Fruit fly (Drosophila melanogaster) whole organism, embryonic: ENCODE results near the gene CG32708.

Experiments
- Adf1 ChIP-seq: fragments of 200-800 bp; sonication (Bioruptor generic); IDR thresholded peaks from 2 replicates; pipeline ENCODE4 v1.3.6; 2022; ENCODE audit warnings: missing biosample characterization, missing genetic modification characterization
- Bgb ChIP-seq: fragments of 200-800 bp; sonication (Bioruptor generic); IDR thresholded peaks from 2 replicates; pipeline ENCODE4 v1.3.6; 2022; ENCODE audit warnings: missing biosample characterization, missing genetic modification characterization; ENCODE audit not compliant: partially characterized antibody
- CG10462 ChIP-seq: fragments of 200-800 bp; sonication (Bioruptor generic); optimal IDR thresholded peaks from 2 replicates; lab custom pipeline; 2016; ENCODE audit warnings: missing biosample characterization, missing genetic modification characterization
- CG10654 ChIP-seq: fragments of 200-800 bp; sonication (Bioruptor generic); optimal IDR thresholded peaks from 2 replicates; lab custom pipeline; 2016; ENCODE audit warnings: missing biosample characterization, missing genetic modification characterization
- CG11504 ChIP-seq: fragments of 200-800 bp; sonication (Bioruptor generic); optimal IDR thresholded peaks from 3 replicates; lab custom pipeline; 2019; ENCODE audit warnings: missing biosample characterization, mild to moderate bottlenecking, missing genetic modification characterization, moderate library complexity
- CG12391 ChIP-seq: fragments of 200-800 bp; sonication (Bioruptor generic); optimal IDR thresholded peaks from 3 replicates; lab custom pipeline; 2018; ENCODE audit warnings: missing biosample characterization, mild to moderate bottlenecking, missing genetic modification characterization, moderate library complexity
- CG12744 ChIP-seq: fragments of 200-800 bp; sonication (Bioruptor generic); optimal IDR thresholded peaks from 2 replicates; lab custom pipeline; 2016; ENCODE audit warnings: missing biosample characterization, missing genetic modification characterization
- CG12769 ChIP-seq: fragments of 200-800 bp; sonication (Bioruptor generic); optimal IDR thresholded peaks from 2 replicates; lab custom pipeline; 2019; ENCODE audit warnings: missing biosample characterization, mild to moderate bottlenecking, missing genetic modification characterization, moderate library complexity
- CG1602 ChIP-seq: fragments of 200-800 bp; sonication (Bioruptor generic); optimal IDR thresholded peaks from 3 replicates; lab custom pipeline; 2016; ENCODE audit warnings: missing biosample characterization, missing genetic modification characterization
- CG1603 ChIP-seq: fragments of 200-800 bp; sonication (Bioruptor generic); optimal IDR thresholded peaks from 2 replicates; lab custom pipeline; 2019; ENCODE audit warnings: missing biosample characterization, mild to moderate bottlenecking, missing genetic modification characterization, moderate library complexity
- CG17829 ChIP-seq: fragments of 200-800 bp; optimal IDR thresholded peaks from 2 replicates; lab custom pipeline; 2019; ENCODE audit warnings: missing biosample characterization, mild to moderate bottlenecking, missing genetic modification characterization, moderate library complexity
- CG2875 ChIP-seq: fragments of 200-800 bp; sonication (Bioruptor generic); optimal IDR thresholded peaks from 2 replicates; lab custom pipeline; 2017; ENCODE audit warnings: missing biosample characterization, mild to moderate bottlenecking, missing genetic modification characterization, missing genetic modification reagents
- CG31441 ChIP-seq: fragments of 200-800 bp; sonication (Bioruptor generic); IDR thresholded peaks from 2 replicates; pipeline ENCODE4 v1.3.6; 2022; ENCODE audit warnings: missing biosample characterization, missing genetic modification characterization
- CG32532 ChIP-seq: fragments of 200-800 bp; sonication (Bioruptor generic); IDR thresholded peaks from 2 replicates; pipeline ENCODE4 v1.3.6; 2022; ENCODE audit warnings: missing biosample characterization, missing genetic modification characterization
- CG3281 ChIP-seq: fragments of 200-800 bp; sonication (Bioruptor generic); optimal IDR thresholded peaks from 3 replicates; lab custom pipeline; 2017; ENCODE audit warnings: missing biosample characterization, mild to moderate bottlenecking, missing genetic modification characterization
- CG3838 ChIP-seq: fragments of 200-800 bp; sonication (Bioruptor generic); optimal IDR thresholded peaks from 3 replicates; lab custom pipeline; 2016; ENCODE audit warnings: missing biosample characterization, missing genetic modification characterization
- CG43689 ChIP-seq: fragments of 200-800 bp; sonication (Bioruptor generic); IDR thresholded peaks from 2 replicates; pipeline ENCODE4 v1.3.6; 2022; ENCODE audit warnings: missing biosample characterization, missing genetic modification characterization
- CG6813 ChIP-seq: fragments of 200-800 bp; sonication (Bioruptor generic); optimal IDR thresholded peaks from 2 replicates; lab custom pipeline; 2017; ENCODE audit warnings: missing biosample characterization, missing genetic modification characterization, mild to moderate bottlenecking, moderate library complexity, missing genetic modification reagents
- CG7839 ChIP-seq: fragments of 200-800 bp; sonication (Bioruptor generic); optimal IDR thresholded peaks from 3 replicates; lab custom pipeline; 2018; ENCODE audit warnings: missing biosample characterization, mild to moderate bottlenecking, missing genetic modification characterization, moderate library complexity
- CrebB ChIP-seq: fragments of 200-800 bp; sonication (Bioruptor generic); optimal IDR thresholded peaks from 3 replicates; lab custom pipeline; 2018; ENCODE audit warnings: missing biosample characterization, mild to moderate bottlenecking, missing genetic modification characterization
- E2f1 ChIP-seq: fragments of 200-800 bp; sonication (Bioruptor generic); IDR thresholded peaks from 2 replicates; pipeline ENCODE4 v1.3.6; 2022; ENCODE audit warnings: missing biosample characterization, missing genetic modification characterization
- Fer1 ChIP-seq: fragments of 200-800 bp; sonication (Bioruptor generic); optimal IDR thresholded peaks from 2 replicates; lab custom pipeline; 2017; ENCODE audit warnings: missing biosample characterization, mild to moderate bottlenecking, missing genetic modification characterization
- Hmr ChIP-seq: fragments of 200-800 bp; sonication (Bioruptor generic); optimal IDR thresholded peaks from 3 replicates; lab custom pipeline; 2017; ENCODE audit warnings: mild to moderate bottlenecking, missing biosample characterization, missing genetic modification reagents, missing genetic modification characterization
- Hr78 ChIP-seq, 2 experiments: fragments of 200-800 bp in 1 of 2; fragments of >200 bp in 1 of 2; sonication (Bioruptor generic) in 1 of 2; optimal IDR thresholded peaks; 2 replicates each; lab custom pipeline; 2017 to 2019; ENCODE audit warnings: missing biosample characterization in 2 of 2, missing genetic modification characterization in 2 of 2, mild to moderate bottlenecking in 1 of 2, moderate library complexity in 1 of 2
- Jarid2 ChIP-seq: fragments of 200-800 bp; sonication (Bioruptor generic); optimal IDR thresholded peaks from 3 replicates; lab custom pipeline; 2017; ENCODE audit warnings: mild to moderate bottlenecking, missing biosample characterization, missing genetic modification reagents, missing genetic modification characterization
- Lim3 ChIP-seq: fragments of 200-800 bp; sonication (Bioruptor generic); IDR thresholded peaks from 2 replicates; pipeline ENCODE4 v1.3.6; 2022; ENCODE audit warnings: missing biosample characterization, missing genetic modification characterization
- MBD-R2 ChIP-seq: fragments of 200-800 bp; sonication (Bioruptor generic); IDR thresholded peaks from 2 replicates; pipeline ENCODE4 v1.3.6; 2022; ENCODE audit warnings: missing biosample characterization, missing genetic modification characterization
- MTF-1 ChIP-seq: fragments of 200-800 bp; sonication (Bioruptor generic); optimal IDR thresholded peaks from 2 replicates; lab custom pipeline; 2018; ENCODE audit warnings: missing biosample characterization, mild to moderate bottlenecking, missing genetic modification characterization, borderline replicate concordance
- Med ChIP-seq: fragments of 200-800 bp; sonication (Bioruptor generic); peaks from one replicate; lab custom pipeline; 2016; ENCODE audit warnings: missing biosample characterization, missing genetic modification characterization, mild to moderate bottlenecking, inconsistent platforms, moderate library complexity
- Neu2 ChIP-seq: fragments of 200-800 bp; sonication (Bioruptor generic); optimal IDR thresholded peaks from 3 replicates; lab custom pipeline; 2016; ENCODE audit warnings: missing biosample characterization, missing genetic modification characterization, borderline replicate concordance
- NfI ChIP-seq: fragments of 200-800 bp; sonication (Bioruptor generic); optimal IDR thresholded peaks from 3 replicates; lab custom pipeline; 2018; ENCODE audit warnings: missing biosample characterization, mild to moderate bottlenecking, missing genetic modification characterization, moderate library complexity
- Pdp1 ChIP-seq, 2 experiments: fragments of 200-800 bp; sonication (Bioruptor generic); optimal IDR thresholded peaks; 3 replicates each; lab custom pipeline; 2016; ENCODE audit warnings: missing biosample characterization in 2 of 2, missing genetic modification characterization in 2 of 2, mild to moderate bottlenecking in 1 of 2, moderate library complexity in 1 of 2
- Rfx ChIP-seq: fragments of 200-800 bp; sonication (Bioruptor generic); IDR thresholded peaks from 2 replicates; pipeline ENCODE4 v1.3.6; 2022; ENCODE audit warnings: missing biosample characterization, missing genetic modification characterization
- br ChIP-seq: fragments of >200 bp; optimal IDR thresholded peaks from 2 replicates; lab custom pipeline; 2017
- chm ChIP-seq: fragments of 200-800 bp; sonication (Bioruptor generic); IDR thresholded peaks from 2 replicates; pipeline ENCODE4 v1.3.6; 2022; ENCODE audit warnings: missing biosample characterization, missing genetic modification characterization
- crol ChIP-seq: fragments of 200-800 bp; sonication (Bioruptor generic); IDR thresholded peaks from 2 replicates; pipeline ENCODE4 v1.3.6; 2022; ENCODE audit warnings: missing biosample characterization, missing genetic modification characterization
- dmrt11E ChIP-seq: fragments of 200-800 bp; sonication (Bioruptor generic); optimal IDR thresholded peaks from 3 replicates; lab custom pipeline; 2018; ENCODE audit warnings: missing biosample characterization, mild to moderate bottlenecking, missing genetic modification characterization, moderate library complexity
- gem ChIP-seq: fragments of 200-800 bp; sonication (Bioruptor generic); optimal IDR thresholded peaks from 2 replicates; lab custom pipeline; 2019; ENCODE audit warnings: missing biosample characterization, mild to moderate bottlenecking, missing genetic modification characterization, moderate library complexity
- jigr1 ChIP-seq: fragments of 200-800 bp; sonication (Bioruptor generic); IDR thresholded peaks from 3 replicates; pipeline ENCODE4 v1.3.6; 2022; ENCODE audit warnings: missing biosample characterization, missing genetic modification characterization
- lbe ChIP-seq: fragments of 200-800 bp; sonication (Bioruptor generic); optimal IDR thresholded peaks from 2 replicates; lab custom pipeline; 2016; ENCODE audit warnings: missing biosample characterization, mild to moderate bottlenecking, missing genetic modification characterization
- mam ChIP-seq: fragments of 200-800 bp; sonication (Bioruptor generic); optimal IDR thresholded peaks from 3 replicates; lab custom pipeline; 2016; ENCODE audit warnings: missing biosample characterization, missing genetic modification characterization
- odd ChIP-seq: fragments of 200-800 bp; sonication (Bioruptor generic); optimal IDR thresholded peaks from 2 replicates; lab custom pipeline; 2017; ENCODE audit warnings: missing biosample characterization, mild to moderate bottlenecking, missing genetic modification characterization
- peb ChIP-seq: fragments of 200-800 bp; sonication (Bioruptor generic); IDR thresholded peaks from 2 replicates; pipeline ENCODE4 v1.3.6; 2022; ENCODE audit warnings: missing biosample characterization, missing genetic modification characterization
- phol ChIP-seq: fragments of 200-800 bp; sonication (Bioruptor generic); optimal IDR thresholded peaks from 3 replicates; lab custom pipeline; 2018; ENCODE audit warnings: missing biosample characterization, mild to moderate bottlenecking, missing genetic modification characterization, moderate library complexity
- pnt ChIP-seq: fragments of 200-800 bp; sonication (Bioruptor generic); optimal IDR thresholded peaks from 3 replicates; lab custom pipeline; 2016; ENCODE audit warnings: missing biosample characterization, missing genetic modification characterization
- repo ChIP-seq: fragments of 200-800 bp; sonication (Bioruptor generic); optimal IDR thresholded peaks from 2 replicates; lab custom pipeline; 2016; ENCODE audit warnings: missing biosample characterization, missing genetic modification characterization
- sim ChIP-seq: fragments of 200-800 bp; sonication (Bioruptor generic); IDR thresholded peaks from 2 replicates; pipeline ENCODE4 v1.3.6; 2022; ENCODE audit warnings: missing biosample characterization, missing genetic modification characterization
- sob ChIP-seq: fragments of 200-800 bp; sonication (Bioruptor generic); IDR thresholded peaks from 2 replicates; pipeline ENCODE4 v1.3.6; 2022; ENCODE audit warnings: missing biosample characterization, missing genetic modification characterization
- twi ChIP-seq: fragments of 200-800 bp; optimal IDR thresholded peaks from 2 replicates; lab custom pipeline; 2019; ENCODE audit warnings: missing biosample characterization, mild to moderate bottlenecking, missing genetic modification characterization, moderate library complexity
- usp ChIP-seq: fragments of >200 bp; optimal IDR thresholded peaks from 2 replicates; lab custom pipeline; 2017; ENCODE audit warnings: missing biosample characterization, missing genetic modification characterization
- zfh1 ChIP-seq: fragments of 200-800 bp; sonication (Bioruptor generic); IDR thresholded peaks from 3 replicates; pipeline ENCODE4 v1.3.6; 2022; ENCODE audit warnings: missing biosample characterization, missing genetic modification characterization

CG32708 gene

DNA sequence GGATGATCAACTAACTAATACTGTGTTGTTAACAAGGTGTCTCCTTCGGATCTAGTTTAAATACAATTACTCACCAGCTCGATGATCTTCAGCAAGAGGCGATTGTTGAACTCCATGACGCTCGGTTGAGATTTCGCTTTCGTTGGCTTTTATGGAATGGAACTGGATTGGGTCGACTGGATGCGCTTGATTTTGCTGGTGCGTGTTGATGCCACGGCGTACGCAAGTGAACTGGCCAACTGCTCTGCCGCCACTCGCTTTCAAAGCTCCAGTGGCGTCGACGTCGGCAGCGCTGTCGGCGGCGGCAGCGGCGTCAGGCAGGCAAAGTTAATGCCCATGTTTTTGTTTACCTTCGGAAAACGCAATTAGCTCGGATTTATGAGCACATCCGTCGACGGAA, 7.5 kb upstream of the CG32708 start, which contains the start of gene CG44325 (continued):
- no peak for TF ChIP-seq twi (tag; lab: Kevin White, UChicago)
- TF ChIP-seq odd (GFP tag; lab: Kevin White, UChicago) = peak; percentile 30
- peak; percentile 72 for TF ChIP-seq CG12769
- no peak for TF ChIP-seq CG7839 (tag; lab: Kevin White, UChicago)
- TF ChIP-seq gem (tag; lab: Kevin White, UChicago) = no peak
- peak; percentile 32 for TF ChIP-seq MTF-1 (GFP tag; lab: Kevin White, UChicago)
- peak; percentile 32 for TF ChIP-seq Fer1 (GFP tag; lab: Kevin White, UChicago)
- TF ChIP-seq repo = no peak
- peak; percentile 41 for TF ChIP-seq lbe
- no peak for TF ChIP-seq jigr1 (GFP tag; lab: Robert Waterston, UW)
- no peak for TF ChIP-seq CG31441 (GFP tag; lab: Robert Waterston, UW)
- TF ChIP-seq Adf1 (GFP tag; lab: Robert Waterston, UW) = peak; percentile 96
- no peak for TF ChIP-seq CG6813 (GFP tag; lab: Kevin White, UChicago)
- TF ChIP-seq CG3838 (GFP tag; lab: Kevin White, UChicago) = no peak
- no peak for TF ChIP-seq CG43689 (GFP tag; lab: Robert Waterston, UW)
- TF ChIP-seq chm (GFP tag; lab: Robert Waterston, UW) = peak; percentile 75
- TF ChIP-seq usp (GFP tag; lab: Kevin White, UChicago) = no peak
- TF ChIP-seq CG17829 (tag; lab: Kevin White, UChicago) = no peak
- TF ChIP-seq Hr78 (GFP tag; optimal IDR thresholded peaks at IDR 0.05; lab: Kevin White, UChicago) = no peak
- no peak for TF ChIP-seq zfh1 (GFP tag; lab: Robert Waterston, UW)
- no peak for TF ChIP-seq Lim3 (GFP tag; lab: Robert Waterston, UW)
- TF ChIP-seq Neu2 = no peak
- no peak for TF ChIP-seq MBD-R2 (GFP tag; lab: Robert Waterston, UW)
- no peak for TF ChIP-seq CG12744
- TF ChIP-seq peb (GFP tag; lab: Robert Waterston, UW) = no peak
- no peak for TF ChIP-seq CG1603 (tag; lab: Kevin White, UChicago)
- TF ChIP-seq CG11504 = no peak
- TF ChIP-seq pnt (GFP tag; lab: Kevin White, UChicago) = no peak
- peak; percentile 41; the same call in 1 of the 2 replicates for TF ChIP-seq Rfx (GFP tag; lab: Robert Waterston, UW)
- TF ChIP-seq sim (GFP tag; lab: Robert Waterston, UW) = no peak
- 0 out of 2 replicates have a peak, but pooled peaks have one; percentile 8 for TF ChIP-seq sob (GFP tag; lab: Robert Waterston, UW)
- TF ChIP-seq dmrt11E (tag; lab: Kevin White, UChicago) = no peak
- TF ChIP-seq phol = no peak
- no peak for TF ChIP-seq CG10654 (GFP tag; lab: Kevin White, UChicago)
- no peak for TF ChIP-seq br (lab: Kevin White, UChicago)
- peak; percentile 46 for TF ChIP-seq Hmr (GFP tag; lab: Kevin White, UChicago)
- no peak for TF ChIP-seq mam (GFP tag; lab: Kevin White, UChicago)
- no peak for TF ChIP-seq CG1602 (GFP tag; lab: Kevin White, UChicago)
- peak; percentile 44; the same call in 1 of the 2 replicates for TF ChIP-seq CG32532 (GFP tag; lab: Robert Waterston, UW)
- TF ChIP-seq E2f1 (GFP tag; lab: Robert Waterston, UW) = no peak
- peak; percentile 11 for TF ChIP-seq CrebB (tag; lab: Kevin White, UChicago)
- TF ChIP-seq CG12391 (tag; lab: Kevin White, UChicago) = no peak
- peak; percentile 88 for TF ChIP-seq Med (GFP tag; lab: Kevin White, UChicago)
- no peak for TF ChIP-seq crol (GFP tag; lab: Robert Waterston, UW)
- TF ChIP-seq CG3281 = peak; percentile 38
- TF ChIP-seq NfI = no peak
- TF ChIP-seq CG2875 = no peak
- peak in 1 of 2 experiments; percentile 12 for TF ChIP-seq Pdp1 (GFP tag; optimal IDR thresholded peaks at IDR 0.05; lab: Kevin White, UChicago)
- no peak for TF ChIP-seq CG10462 (GFP tag; lab: Kevin White, UChicago)
- TF ChIP-seq Bgb (GFP tag; lab: Robert Waterston, UW) = peak; percentile 46; the same call in 1 of the 2 replicates
- peak; percentile 74 for TF ChIP-seq Jarid2 (GFP tag; lab: Kevin White, UChicago)
